Fruit fly (Drosophila melanogaster): ENCODE results near the gene CG2528.

dm6 chr2L:22037560-22037959 lies 44.8 kb upstream of the CG2528 start, which contains the start of gene Grl40a:
- TF ChIP-seq bab1 (GFP tag; optimal IDR thresholded peaks at IDR 0.05) (no peak), Clk (GFP tag; optimal IDR thresholded peaks at IDR 0.05) (no peak), CG7101 (tag; optimal IDR thresholded peaks at IDR 0.05) (no peak), CG33017 (tag; optimal IDR thresholded peaks at IDR 0.05) (no peak)
